Worm (Caenorhabditis elegans): ENCODE measurements around the gene evl-20.

Gene evl-20

ce11 chrII:8471139-8471538 is 27.0 kb downstream of the evl-20 start, which contains the start of gene M05D6.8:
Gene M05D6.8, minus strand, starts transcription at chrII:8471239.
- no peak for TF ChIP-seq lsy-12 (tag; optimal IDR thresholded peaks at IDR 0.05)
- TF ChIP-seq mml-1 (tag; optimal IDR thresholded peaks at IDR 0.05), result no peak
- TF ChIP-seq pqm-1 (tag; optimal IDR thresholded peaks at IDR 0.05), result no peak
- TF ChIP-seq lin-39 (tag; optimal IDR thresholded peaks at IDR 0.05), result no peak
- no peak for TF ChIP-seq tbx-2 (tag; optimal IDR thresholded peaks at IDR 0.05)
- no peak for TF ChIP-seq ZK546.5 (tag; optimal IDR thresholded peaks at IDR 0.05)
- no peak for TF ChIP-seq pha-4 (tag; optimal IDR thresholded peaks at IDR 0.05)
- no peak for TF ChIP-seq nhr-76 (tag; optimal IDR thresholded peaks at IDR 0.05)
- no peak for TF ChIP-seq ztf-4 (tag; optimal IDR thresholded peaks at IDR 0.05)
- TF ChIP-seq zag-1 (tag; optimal IDR thresholded peaks at IDR 0.05), result no peak
- TF ChIP-seq ztf-11 (tag; optimal IDR thresholded peaks at IDR 0.05), result no peak
- no peak for TF ChIP-seq nhr-28 (tag; optimal IDR thresholded peaks at IDR 0.05)
- TF ChIP-seq unc-39 (tag; optimal IDR thresholded peaks at IDR 0.05), result no peak
- TF ChIP-seq unc-62 (GFP tag; optimal IDR thresholded peaks at IDR 0.05), result no peak
- TF ChIP-seq ceh-16 (tag; optimal IDR thresholded peaks at IDR 0.05), result no peak

DNA sequence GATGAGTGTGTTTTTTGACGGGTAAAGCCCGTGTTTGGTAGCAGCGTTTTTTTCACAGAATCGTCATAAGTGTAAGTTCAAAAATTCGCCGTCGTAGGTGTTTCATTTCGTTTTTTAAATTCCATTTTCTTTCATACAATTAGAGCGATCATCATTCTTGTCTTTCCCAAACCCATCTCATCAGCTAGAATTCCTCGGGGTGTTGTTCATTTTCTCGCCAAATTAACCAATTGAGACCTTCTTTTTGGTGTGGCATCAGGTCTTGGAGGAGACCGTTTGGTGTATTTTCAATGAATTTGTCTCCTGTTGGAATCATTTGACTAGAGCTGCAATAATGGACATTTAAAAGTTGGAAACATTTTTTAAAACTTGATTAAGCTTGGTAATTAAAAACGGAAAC is 28.8 kb downstream of the evl-20 start:
- TF ChIP-seq lin-15B (tag; optimal IDR thresholded peaks at IDR 0.05) (no peak), nhr-12 (tag; optimal IDR thresholded peaks at IDR 0.05) (no peak), ceh-16 (tag; optimal IDR thresholded peaks at IDR 0.05) (no peak), ama-1 (optimal IDR thresholded peaks at IDR 0.05) (no peak), nhr-76 (tag; optimal IDR thresholded peaks at IDR 0.05) (no peak), hmg-11 (tag; optimal IDR thresholded peaks at IDR 0.05) (no peak), ceh-82 (tag; optimal IDR thresholded peaks at IDR 0.05) (no peak), lin-39 (tag; optimal IDR thresholded peaks at IDR 0.05) (no peak), elt-2 (tag; optimal IDR thresholded peaks at IDR 0.05) (no peak), ztf-11 (tag; optimal IDR thresholded peaks at IDR 0.05) (no peak), skn-1 (tag; optimal IDR thresholded peaks at IDR 0.05) (no peak), daf-12 (tag; optimal IDR thresholded peaks at IDR 0.05) (no peak), pqm-1 (tag; optimal IDR thresholded peaks at IDR 0.05) (no peak), egl-27 (tag; optimal IDR thresholded peaks at IDR 0.05) (no peak)

DNA sequence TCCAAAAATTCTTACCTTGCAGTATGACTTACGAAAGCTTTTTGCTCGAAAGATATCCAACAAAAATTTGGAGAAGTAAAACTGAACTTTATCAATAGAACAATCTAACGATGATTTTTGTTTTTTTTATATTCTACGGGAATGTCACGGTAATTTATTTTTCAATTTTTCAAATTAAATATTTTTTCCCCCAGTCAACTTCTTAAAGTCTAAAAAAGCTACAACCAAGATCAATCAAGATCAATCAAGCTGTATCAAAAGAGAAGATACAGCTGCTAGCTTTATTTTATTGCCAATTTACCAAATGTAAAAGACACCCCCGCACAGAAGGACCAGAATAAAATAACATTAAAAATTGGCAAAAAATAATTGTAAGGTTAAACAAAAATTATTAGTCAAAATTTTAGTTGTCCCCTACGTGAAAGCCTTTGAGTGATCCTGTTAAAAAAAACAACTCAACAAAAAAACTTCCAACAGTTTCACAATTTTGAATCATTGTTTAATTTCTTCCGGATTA is 31.3 kb downstream of the evl-20 start, which contains the start of the genes M05D6.1 and M05D6.3:
M05D6.1 (minus strand) TSS at position 101 of the 517 bp plus-strand sequence.
M05D6.3 (plus strand) TSS at position 467 of the 517 bp plus-strand sequence.
- no peak for TF ChIP-seq elt-1 (tag; optimal IDR thresholded peaks at IDR 0.05)
- no peak for TF ChIP-seq fkh-2 (tag; optimal IDR thresholded peaks at IDR 0.05)
- no peak for TF ChIP-seq eor-1 (tag; optimal IDR thresholded peaks at IDR 0.05)
- no peak for TF ChIP-seq fos-1 (tag; optimal IDR thresholded peaks at IDR 0.05)
- no peak for TF ChIP-seq ceh-9 (tag; optimal IDR thresholded peaks at IDR 0.05)
- no peak for TF ChIP-seq lsy-12 (tag; optimal IDR thresholded peaks at IDR 0.05)
- TF ChIP-seq unc-62 (GFP tag; optimal IDR thresholded peaks at IDR 0.05), result no peak

DNA sequence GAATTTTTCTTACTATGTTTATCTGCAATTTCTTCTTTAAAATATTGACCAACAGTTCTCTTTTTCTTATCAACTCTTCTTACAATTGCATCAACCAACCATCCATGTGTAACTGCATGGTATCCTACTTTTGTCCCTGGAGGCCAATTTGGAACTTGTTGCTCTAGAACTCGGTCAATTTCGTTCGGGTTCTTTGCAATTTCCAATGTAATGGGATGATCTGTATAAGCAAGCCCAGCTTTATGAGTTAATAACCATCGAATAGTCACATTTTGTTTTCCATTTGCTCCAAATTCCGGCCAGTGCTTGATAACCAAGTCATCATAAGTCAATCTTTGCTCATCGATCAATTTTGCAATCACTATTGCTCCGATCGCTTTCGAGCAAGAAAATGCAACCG is 35.2 kb downstream of the evl-20 start:
- TF ChIP-seq daf-12 (tag; optimal IDR thresholded peaks at IDR 0.05), result no peak
- TF ChIP-seq nhr-237 (tag; optimal IDR thresholded peaks at IDR 0.05), result no peak
- TF ChIP-seq nhr-43 (tag; optimal IDR thresholded peaks at IDR 0.05; ENCODE audit: poor library complexity, severe bottlenecking), result peak; percentile 32
- TF ChIP-seq sea-2 (GFP tag; optimal IDR thresholded peaks at IDR 0.05), result no peak
- TF ChIP-seq ceh-28 (tag; optimal IDR thresholded peaks at IDR 0.05), result no peak
- TF ChIP-seq ceh-16 (tag; optimal IDR thresholded peaks at IDR 0.05), result no peak
- peak; percentile 11 for TF ChIP-seq elt-2 (tag; optimal IDR thresholded peaks at IDR 0.05)
- no peak for TF ChIP-seq skn-1 (tag; optimal IDR thresholded peaks at IDR 0.05)
- no peak for TF ChIP-seq ceh-9 (tag; optimal IDR thresholded peaks at IDR 0.05)
- no peak for TF ChIP-seq egl-27 (tag; optimal IDR thresholded peaks at IDR 0.05)
- TF ChIP-seq nhr-76 (tag; optimal IDR thresholded peaks at IDR 0.05), result no peak
- peak; percentile 20 for TF ChIP-seq pha-4 (tag; optimal IDR thresholded peaks at IDR 0.05)
- TF ChIP-seq tbx-2 (tag; optimal IDR thresholded peaks at IDR 0.05), result no peak
- TF ChIP-seq nhr-77 (tag; optimal IDR thresholded peaks at IDR 0.05), result no peak
- peak; percentile 83 for TF ChIP-seq ama-1 (optimal IDR thresholded peaks at IDR 0.05)
- TF ChIP-seq lsy-12 (tag; optimal IDR thresholded peaks at IDR 0.05), result no peak

DNA sequence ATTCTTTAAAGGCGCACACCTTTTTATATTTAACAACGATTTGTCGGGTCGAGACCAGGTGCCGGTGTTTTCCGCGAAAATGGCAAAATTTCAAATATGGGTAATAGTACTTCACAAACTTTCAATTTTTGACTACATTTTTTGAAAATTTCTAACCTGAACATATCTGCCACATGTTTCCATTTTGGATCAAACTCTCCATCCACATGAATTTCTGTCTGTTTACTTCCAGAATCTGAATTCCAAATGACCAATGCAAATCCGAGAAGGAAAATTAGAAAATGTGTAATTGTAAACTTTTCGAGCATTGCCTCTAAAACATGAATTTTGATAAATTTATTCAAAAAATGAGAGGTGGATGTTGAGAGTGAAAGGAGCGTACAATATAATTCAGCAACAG is 36.1 kb downstream of the evl-20 start, which contains the start of gene lact-4:
lact-4 (minus strand) TSS at position 313 of the 400 bp plus-strand sequence.
- TF ChIP-seq unc-39 (tag; optimal IDR thresholded peaks at IDR 0.05), result no peak
- TF ChIP-seq nhr-67 (tag; optimal IDR thresholded peaks at IDR 0.05), result no peak
- no peak for TF ChIP-seq lsy-12 (tag; optimal IDR thresholded peaks at IDR 0.05)
- TF ChIP-seq lin-39 (tag; optimal IDR thresholded peaks at IDR 0.05), result no peak
- TF ChIP-seq ZK546.5 (tag; optimal IDR thresholded peaks at IDR 0.05), result no peak
- TF ChIP-seq hmg-11 (tag; optimal IDR thresholded peaks at IDR 0.05), result no peak
- no peak for TF ChIP-seq mdl-1 (tag; optimal IDR thresholded peaks at IDR 0.05)
- TF ChIP-seq skn-1 (tag; optimal IDR thresholded peaks at IDR 0.05), result no peak
- no peak for TF ChIP-seq nhr-28 (tag; optimal IDR thresholded peaks at IDR 0.05)
- TF ChIP-seq tbx-2 (tag; optimal IDR thresholded peaks at IDR 0.05), result no peak
- TF ChIP-seq egl-5 (tag; optimal IDR thresholded peaks at IDR 0.05), result no peak
- TF ChIP-seq unc-62 (GFP tag; optimal IDR thresholded peaks at IDR 0.05), result no peak

All from whole organism, L3 larva.